Fruit fly (Drosophila melanogaster) whole organism, embryonic: ENCODE data around the gene Nse1.

ENCODE experiments used
- B-H1 ChIP-seq: fragments of 200-800 bp; sonication (Bioruptor generic); IDR thresholded peaks from 3 replicates; pipeline ENCODE4 v1.3.6; 2022; ENCODE audit warnings: missing biosample characterization, missing genetic modification characterization
- CG12769 ChIP-seq: fragments of 200-800 bp; sonication (Bioruptor generic); optimal IDR thresholded peaks from 2 replicates; lab custom pipeline; 2019; ENCODE audit warnings: missing biosample characterization, mild to moderate bottlenecking, missing genetic modification characterization, moderate library complexity
- CG13287 ChIP-seq: fragments of 200-800 bp; sonication (Bioruptor generic); IDR thresholded peaks from 2 replicates; pipeline ENCODE4 v1.3.6; 2022; ENCODE audit warnings: missing biosample characterization, missing genetic modification characterization; ENCODE audit not compliant: partially characterized antibody
- CG15073 ChIP-seq: fragments of 200-800 bp; sonication (Bioruptor generic); optimal IDR thresholded peaks from 2 replicates; lab custom pipeline; 2016; ENCODE audit warnings: missing biosample characterization, missing genetic modification characterization
- CG16815 ChIP-seq: fragments of 200-800 bp; sonication (Bioruptor generic); optimal IDR thresholded peaks from 3 replicates; lab custom pipeline; 2017; ENCODE audit warnings: missing biosample characterization, mild to moderate bottlenecking, missing genetic modification characterization
- CG16863 ChIP-seq: fragments of 200-800 bp; sonication (Bioruptor generic); optimal IDR thresholded peaks from 3 replicates; lab custom pipeline; 2016; ENCODE audit warnings: missing biosample characterization, missing genetic modification characterization
- CG17568 ChIP-seq: fragments of 200-800 bp; sonication (Bioruptor generic); optimal IDR thresholded peaks from 2 replicates; lab custom pipeline; 2018; ENCODE audit warnings: missing biosample characterization, mild to moderate bottlenecking, missing genetic modification characterization, moderate library complexity
- CG18262 ChIP-seq: fragments of 200-800 bp; optimal IDR thresholded peaks from 3 replicates; lab custom pipeline; 2019; ENCODE audit warnings: missing biosample characterization, mild to moderate bottlenecking, missing genetic modification characterization, moderate library complexity
- CG33557 ChIP-seq: fragments of 200-800 bp; sonication (Bioruptor generic); optimal IDR thresholded peaks from 2 replicates; lab custom pipeline; 2019; ENCODE audit warnings: missing biosample characterization, mild to moderate bottlenecking, missing genetic modification characterization, moderate library complexity
- CG6175 ChIP-seq: fragments of 200-800 bp; sonication (Bioruptor generic); IDR thresholded peaks from 3 replicates; pipeline ENCODE4 v1.3.6; 2022; ENCODE audit warnings: missing biosample characterization, missing genetic modification characterization
- CG7372 ChIP-seq: fragments of 200-800 bp; sonication (Bioruptor generic); IDR thresholded peaks from 2 replicates; pipeline ENCODE4 v1.3.6; 2022; ENCODE audit warnings: missing biosample characterization, missing genetic modification characterization
- CG8924 ChIP-seq: fragments of 200-800 bp; optimal IDR thresholded peaks from 3 replicates; lab custom pipeline; 2019; ENCODE audit warnings: missing biosample characterization, mild to moderate bottlenecking, missing genetic modification characterization, moderate library complexity
- CG9817 ChIP-seq: fragments of 200-800 bp; sonication (Bioruptor generic); optimal IDR thresholded peaks from 2 replicates; lab custom pipeline; 2018; ENCODE audit warnings: missing biosample characterization, mild to moderate bottlenecking, missing genetic modification characterization, moderate library complexity
- Deaf1 ChIP-seq: fragments of 200-800 bp; optimal IDR thresholded peaks from 3 replicates; lab custom pipeline; 2019; ENCODE audit warnings: missing biosample characterization, mild to moderate bottlenecking, missing genetic modification characterization, moderate library complexity
- Fer3 ChIP-seq: fragments of 200-800 bp; sonication (Bioruptor generic); optimal IDR thresholded peaks from 2 replicates; lab custom pipeline; 2018; ENCODE audit warnings: missing biosample characterization, mild to moderate bottlenecking, missing genetic modification characterization, moderate library complexity
- Hand ChIP-seq: fragments of 200-800 bp; sonication (Bioruptor generic); optimal IDR thresholded peaks from 2 replicates; lab custom pipeline; 2017; ENCODE audit warnings: mild to moderate bottlenecking, missing biosample characterization, missing genetic modification reagents, missing genetic modification characterization
- MTF-1 ChIP-seq: fragments of 200-800 bp; sonication (Bioruptor generic); optimal IDR thresholded peaks from 2 replicates; lab custom pipeline; 2018; ENCODE audit warnings: missing biosample characterization, mild to moderate bottlenecking, missing genetic modification characterization, borderline replicate concordance
- Myb ChIP-seq: fragments of 200-800 bp; sonication (Bioruptor generic); optimal IDR thresholded peaks from 2 replicates; lab custom pipeline; 2016; ENCODE audit warnings: missing biosample characterization, missing genetic modification characterization
- Nf-YA ChIP-seq: fragments of 200-800 bp; sonication (Bioruptor generic); IDR thresholded peaks from 2 replicates; pipeline ENCODE4 v1.3.6; 2022; ENCODE audit warnings: missing biosample characterization, missing genetic modification characterization
- Rx ChIP-seq: fragments of 200-800 bp; sonication (Bioruptor generic); IDR thresholded peaks from 2 replicates; pipeline ENCODE4 v1.3.6; 2022; ENCODE audit warnings: missing biosample characterization, missing genetic modification characterization
- aop ChIP-seq: fragments of 200-800 bp; sonication (Bioruptor generic); IDR thresholded peaks from 2 replicates; pipeline ENCODE4 v1.3.6; 2022; ENCODE audit warnings: missing biosample characterization, missing genetic modification characterization
- bbx ChIP-seq: fragments of 200-800 bp; sonication (Bioruptor generic); IDR thresholded peaks from 2 replicates; pipeline ENCODE4 v1.3.6; 2022; ENCODE audit warnings: missing biosample characterization, missing genetic modification characterization; ENCODE audit not compliant: partially characterized antibody
- cad ChIP-seq: fragments of >200 bp; optimal IDR thresholded peaks from 2 replicates; lab custom pipeline; 2017; ENCODE audit warnings: missing biosample characterization, missing genetic modification characterization
- chif ChIP-seq, 2 experiments: fragments of 200-800 bp; sonication (Bioruptor generic); optimal IDR thresholded peaks; 3 replicates each; lab custom pipeline; 2016; ENCODE audit warnings: missing biosample characterization in 2 of 2, missing genetic modification characterization in 2 of 2
- chinmo ChIP-seq: fragments of 200-800 bp; sonication (Bioruptor generic); IDR thresholded peaks from 4 replicates; pipeline ENCODE4 v1.3.6; 2022; ENCODE audit warnings: missing biosample characterization, missing genetic modification characterization; ENCODE audit not compliant: partially characterized antibody
- dan ChIP-seq: fragments of 200-800 bp; sonication (Bioruptor generic); IDR thresholded peaks from 2 replicates; pipeline ENCODE4 v1.3.6; 2022; ENCODE audit warnings: missing biosample characterization, missing genetic modification characterization
- dati ChIP-seq: fragments of 200-800 bp; sonication (Bioruptor generic); IDR thresholded peaks from 2 replicates; pipeline ENCODE4 v1.3.6; 2022; ENCODE audit warnings: missing biosample characterization, missing genetic modification characterization
- eve ChIP-seq, 2 experiments: fragments of >200 bp; optimal IDR thresholded peaks; 2 replicates each; lab custom pipeline; 2017; ENCODE audit warnings: missing biosample characterization in 2 of 2, missing genetic modification characterization in 2 of 2
- jing ChIP-seq: fragments of 200-800 bp; sonication (Bioruptor generic); optimal IDR thresholded peaks from 2 replicates; lab custom pipeline; 2018; ENCODE audit warnings: missing biosample characterization, mild to moderate bottlenecking, missing genetic modification characterization
- maf-S ChIP-seq: fragments of 200-800 bp; sonication (Bioruptor generic); optimal IDR thresholded peaks from 2 replicates; lab custom pipeline; 2016; ENCODE audit warnings: missing biosample characterization, missing genetic modification characterization
- phol ChIP-seq: fragments of 200-800 bp; sonication (Bioruptor generic); optimal IDR thresholded peaks from 3 replicates; lab custom pipeline; 2018; ENCODE audit warnings: missing biosample characterization, mild to moderate bottlenecking, missing genetic modification characterization, moderate library complexity
- ranshi ChIP-seq: fragments of 200-800 bp; sonication (Bioruptor generic); IDR thresholded peaks from 2 replicates; pipeline ENCODE4 v1.3.6; 2022; ENCODE audit warnings: missing biosample characterization, missing genetic modification characterization
- sd ChIP-seq: fragments of 200-800 bp; sonication (Bioruptor generic); optimal IDR thresholded peaks from 3 replicates; lab custom pipeline; 2018; ENCODE audit warnings: missing biosample characterization, mild to moderate bottlenecking, missing genetic modification characterization, moderate library complexity
- sens ChIP-seq: fragments of 200-800 bp; sonication (Bioruptor generic); peaks from one replicate; lab custom pipeline; 2016; ENCODE audit warnings: missing biosample characterization, missing genetic modification characterization
- slbo ChIP-seq: fragments of 200-800 bp; sonication (Bioruptor generic); IDR thresholded peaks from 2 replicates; pipeline ENCODE4 v1.3.6; 2022; ENCODE audit warnings: missing biosample characterization, missing genetic modification characterization
- slp2 ChIP-seq: fragments of 200-800 bp; sonication (Bioruptor generic); optimal IDR thresholded peaks from 2 replicates; lab custom pipeline; 2016; ENCODE audit warnings: missing biosample characterization, missing genetic modification characterization
- sug ChIP-seq: fragments of 200-800 bp; optimal IDR thresholded peaks from 2 replicates; lab custom pipeline; 2019; ENCODE audit warnings: missing biosample characterization, mild to moderate bottlenecking, missing genetic modification characterization, moderate library complexity
- tgo ChIP-seq: fragments of 200-800 bp; sonication (Bioruptor generic); IDR thresholded peaks from 3 replicates; pipeline ENCODE4 v1.3.6; 2022; ENCODE audit warnings: missing biosample characterization, missing genetic modification characterization
- zfh2 ChIP-seq: fragments of 200-800 bp; sonication (Bioruptor generic); optimal IDR thresholded peaks from 2 replicates; lab custom pipeline; 2016; ENCODE audit warnings: missing biosample characterization, missing genetic modification characterization

Nse1 gene

DNA sequence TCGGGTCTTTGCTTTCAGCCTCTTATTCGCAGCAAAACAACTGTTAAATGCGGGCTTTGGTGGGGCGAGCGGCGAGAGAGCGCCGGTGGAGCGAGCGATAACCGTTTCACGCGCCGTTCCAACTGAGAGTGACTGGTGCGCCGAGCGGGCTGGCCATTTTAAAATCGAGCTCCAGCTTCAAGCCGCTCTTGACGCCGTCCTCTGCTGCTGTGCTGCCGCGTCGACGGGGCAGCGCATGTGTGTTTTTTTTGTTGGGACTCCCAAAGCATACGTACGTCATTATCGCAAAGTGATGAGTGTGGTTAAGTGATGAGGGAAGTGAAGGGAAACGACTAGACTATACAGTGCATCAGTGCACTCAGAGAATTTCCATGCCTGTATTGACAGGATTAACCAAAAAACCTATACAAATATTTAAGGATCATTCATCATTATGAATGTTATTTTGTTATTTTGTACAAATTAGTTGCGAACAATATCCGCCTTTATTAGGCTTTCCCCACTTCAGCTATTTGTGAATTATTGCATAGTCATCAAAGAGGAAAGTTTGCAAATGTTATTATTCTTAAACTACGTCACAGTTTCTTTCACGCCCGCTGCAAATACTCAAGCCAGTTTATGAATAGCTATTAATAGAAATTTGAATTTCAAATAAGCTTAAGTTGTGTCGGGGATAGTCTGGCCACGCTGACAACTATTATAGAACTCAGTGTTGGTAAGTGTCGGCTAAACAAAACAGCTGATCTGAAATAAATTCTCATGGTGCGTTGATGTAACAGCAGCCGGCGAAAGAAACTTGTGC, 4.0 kb downstream of the Nse1 start, which contains the start of gene Spn27A (continued):
- TF ChIP-seq phol (tag; lab: Kevin White, UChicago) (peak; percentile 78), slp2 (GFP tag; lab: Kevin White, UChicago) (peak; percentile 53), maf-S (peak; percentile 42), CG7372 (GFP tag; lab: Robert Waterston, UW) (no peak), CG15073 (GFP tag; lab: Kevin White, UChicago) (no peak), CG13287 (GFP tag; lab: Robert Waterston, UW) (peak; percentile 30; the same call in 1 of the 2 replicates), cad (GFP tag; lab: Kevin White, UChicago) (no peak), bbx (GFP tag; lab: Robert Waterston, UW) (0 out of 2 replicates have a peak, but pooled peaks have one; percentile 25), MTF-1 (GFP tag; lab: Kevin White, UChicago) (no peak), CG33557 (peak; percentile 29), Rx (no peak), jing (GFP tag; lab: Kevin White, UChicago) (peak; percentile 51), Fer3 (tag; lab: Kevin White, UChicago) (peak; percentile 38), zfh2 (peak; percentile 62), dan (no peak), Nf-YA (no peak), chif (GFP tag; optimal IDR thresholded peaks at IDR 0.05; lab: Kevin White, UChicago) (peak in 1 of 2 experiments; percentile 56), CG16815 (no peak), slbo (GFP tag; lab: Robert Waterston, UW) (peak; percentile 38; the same call in 1 of the 2 replicates), CG8924 (tag; lab: Kevin White, UChicago) (no peak), tgo (peak; percentile 32; the same call in 1 of the 3 replicates), ranshi (GFP tag; lab: Robert Waterston, UW) (no peak), CG17568 (peak; percentile 25), aop (GFP tag; lab: Robert Waterston, UW) (no peak), CG16863 (GFP tag; lab: Kevin White, UChicago) (peak; percentile 52), CG18262 (peak; percentile 71), B-H1 (GFP tag; lab: Robert Waterston, UW) (0 out of 3 replicates have a peak, but pooled peaks have one; percentile 32), chinmo (GFP tag; lab: Robert Waterston, UW) (peak; percentile 80; the same call in 3 of the 4 replicates), dati (GFP tag; lab: Robert Waterston, UW) (no peak), Myb (GFP tag; lab: Kevin White, UChicago) (peak; percentile 79), CG9817 (tag; lab: Kevin White, UChicago) (peak; percentile 25)

DNA sequence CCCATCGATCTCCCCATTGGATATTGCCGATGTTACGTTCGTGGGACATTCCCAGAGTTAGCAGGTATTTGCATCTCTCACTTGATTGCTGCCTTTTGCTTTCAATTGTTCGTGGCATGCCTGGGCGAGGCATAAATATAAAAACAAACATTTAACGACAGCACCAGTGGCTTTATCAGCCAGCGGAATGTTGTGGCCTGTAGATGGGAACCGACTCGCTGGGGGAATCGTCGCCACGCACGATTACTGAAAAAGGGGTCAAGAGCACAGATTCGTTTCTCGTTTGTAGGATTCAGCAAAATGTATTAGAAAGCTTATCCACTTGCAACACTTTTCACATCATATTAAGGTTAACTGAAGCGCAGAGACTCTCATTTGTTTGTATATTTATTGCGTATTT, 6.0 kb downstream of the Nse1 start:
- TF ChIP-seq eve (GFP tag; optimal IDR thresholded peaks at IDR 0.05; lab: Kevin White, UChicago) (no peak), CG12769 (peak; percentile 35), sd (peak; percentile 73), Deaf1 (tag; lab: Kevin White, UChicago) (peak; percentile 46), sens (GFP tag; lab: Kevin White, UChicago) (peak; percentile 48), Hand (GFP tag; lab: Kevin White, UChicago) (no peak), CG6175 (GFP tag; lab: Robert Waterston, UW) (0 out of 3 replicates have a peak, but pooled peaks have one; percentile 25), sug (tag; lab: Kevin White, UChicago) (peak; percentile 55)
